Worm (Caenorhabditis elegans): ENCODE results near the gene K01G5.10.

Gene K01G5.10

DNA sequence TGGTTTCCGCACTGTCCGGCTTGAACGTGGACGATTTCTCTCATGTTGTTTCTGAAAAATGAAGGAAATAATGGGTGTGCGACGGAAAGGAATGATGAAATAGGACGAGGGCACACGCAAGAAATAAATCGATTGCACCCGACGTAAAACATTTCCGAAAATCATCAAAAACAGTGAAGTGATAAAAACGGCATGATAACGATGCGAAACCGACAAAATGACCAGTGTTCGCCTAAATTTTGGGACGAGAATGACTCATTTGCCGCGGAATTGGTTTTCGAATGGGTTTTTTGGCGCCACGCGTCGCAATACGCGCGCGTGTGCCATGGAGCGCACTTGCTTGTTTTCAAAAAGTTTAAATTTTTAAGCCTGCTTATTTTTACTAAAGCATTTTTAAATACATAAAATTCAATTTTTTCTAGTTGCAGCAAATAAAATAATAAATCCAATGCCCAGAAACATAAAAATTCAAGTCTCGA is 15.9 kb downstream of the K01G5.10 start, which contains the start of the genes tbb-1 and rib-2 (continued):
- TF ChIP-seq mdl-1 (tag; optimal IDR thresholded peaks at IDR 0.05) (peak in 1 of 2 experiments; percentile 65), lin-13 (GFP tag; optimal IDR thresholded peaks at IDR 0.05) (peak; percentile 52), ama-1 (optimal IDR thresholded peaks at IDR 0.05) (no peak), mef-2 (tag; optimal IDR thresholded peaks at IDR 0.05) (no peak), irx-1 (tag; optimal IDR thresholded peaks at IDR 0.05) (no peak), lin-14 (GFP tag; optimal IDR thresholded peaks at IDR 0.05) (peak; percentile 85), nhr-90 (tag; optimal IDR thresholded peaks at IDR 0.05; ENCODE audit: poor library complexity) (peak; percentile 34), nhr-84 (tag; optimal IDR thresholded peaks at IDR 0.05) (no peak), aha-1 (tag; optimal IDR thresholded peaks at IDR 0.05) (no peak), efl-3 (GFP tag; optimal IDR thresholded peaks at IDR 0.05) (no peak), unc-86 (tag; optimal IDR thresholded peaks at IDR 0.05) (peak; percentile 32), lsy-2 (tag; optimal IDR thresholded peaks at IDR 0.05) (peak; percentile 55 to 84), fkh-4 (tag; optimal IDR thresholded peaks at IDR 0.05; ENCODE audit: borderline replicate concordance) (no peak), rnt-1 (tag; optimal IDR thresholded peaks at IDR 0.05) (peak; percentile 54), mab-9 (GFP tag; IDR thresholded peaks at IDR 0.05) (no peak), lin-15B (tag; optimal IDR thresholded peaks at IDR 0.05) (peak; percentile 90), nhr-19 (GFP tag; conservative IDR thresholded peaks at IDR 0.05) (no peak), swsn-7 (tag; optimal IDR thresholded peaks at IDR 0.05) (peak; percentile 21), blmp-1 (tag; optimal IDR thresholded peaks at IDR 0.05) (peak; percentile 61), dpl-1 (GFP tag; optimal IDR thresholded peaks at IDR 0.05) (peak; percentile 85 to 91 (median 86)), ceh-63 (GFP tag; optimal IDR thresholded peaks at IDR 0.05) (no peak), egl-27 (tag; optimal IDR thresholded peaks at IDR 0.05) (no peak), sox-4 (tag; optimal IDR thresholded peaks at IDR 0.05) (no peak), fkh-8 (tag; optimal IDR thresholded peaks at IDR 0.05) (peak; percentile 49), sptf-1 (tag; optimal IDR thresholded peaks at IDR 0.05) (no peak), ets-5 (GFP tag; IDR thresholded peaks at IDR 0.05) (no peak), ceh-8 (GFP tag; optimal IDR thresholded peaks at IDR 0.05) (no peak), pax-3 (tag; optimal IDR thresholded peaks at IDR 0.05) (no peak), aly-2 (tag; optimal IDR thresholded peaks at IDR 0.05) (no peak), elt-3 (tag; optimal IDR thresholded peaks at IDR 0.05) (peak in 2 of 6 experiments; percentile 44 to 62), sup-37 (GFP tag; optimal IDR thresholded peaks at IDR 0.05) (no peak), zag-1 (tag; optimal IDR thresholded peaks at IDR 0.05) (no peak), vab-15 (tag; optimal IDR thresholded peaks at IDR 0.05) (no peak), Y116A8C.19 (tag; optimal IDR thresholded peaks at IDR 0.05; ENCODE audit: borderline replicate concordance) (no peak), fkh-10 (GFP tag; optimal IDR thresholded peaks at IDR 0.05) (peak; percentile 7), unc-30 (tag; optimal IDR thresholded peaks at IDR 0.05) (no peak), pqm-1 (tag; optimal IDR thresholded peaks at IDR 0.05) (peak; percentile 22), alr-1 (tag; optimal IDR thresholded peaks at IDR 0.05; ENCODE audit: borderline replicate concordance) (no peak)

DNA sequence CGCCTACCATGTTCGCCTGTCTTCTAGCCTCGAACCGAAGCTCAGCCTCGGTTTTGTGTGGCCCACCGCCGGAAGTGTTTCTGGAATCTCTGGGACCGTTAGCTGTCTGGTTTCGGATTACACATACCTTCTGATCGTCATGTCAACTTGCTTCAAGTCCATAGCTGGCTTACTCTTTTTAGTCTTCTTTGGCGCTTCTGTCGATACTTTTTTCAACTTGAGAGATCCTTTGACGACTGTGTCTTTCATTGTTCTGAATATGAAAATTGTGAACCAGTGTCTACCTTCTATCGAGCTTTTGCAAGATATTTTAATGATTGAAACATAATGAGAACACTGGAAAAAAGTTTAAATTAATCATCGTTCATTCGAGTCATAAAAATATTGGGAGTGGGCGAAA is 17.8 kb downstream of the K01G5.10 start, which contains the start of gene K01G5.8:
Gene K01G5.8 (minus strand): TSS at position 255 of the 400 bp plus-strand sequence.
- no peak for TF ChIP-seq ama-1 (optimal IDR thresholded peaks at IDR 0.05)
- no peak for TF ChIP-seq lin-15B (tag; optimal IDR thresholded peaks at IDR 0.05)
- TF ChIP-seq skn-1 (tag; optimal IDR thresholded peaks at IDR 0.05), result no peak
- no peak for TF ChIP-seq lin-13 (GFP tag; optimal IDR thresholded peaks at IDR 0.05)
- TF ChIP-seq ceh-63 (GFP tag; optimal IDR thresholded peaks at IDR 0.05), result no peak
- TF ChIP-seq efl-1 (optimal IDR thresholded peaks at IDR 0.05), result no peak
- TF ChIP-seq efl-1 (GFP tag; optimal IDR thresholded peaks at IDR 0.05 in 1 of 2), result peak in 1 of 2 experiments; percentile 72

DNA sequence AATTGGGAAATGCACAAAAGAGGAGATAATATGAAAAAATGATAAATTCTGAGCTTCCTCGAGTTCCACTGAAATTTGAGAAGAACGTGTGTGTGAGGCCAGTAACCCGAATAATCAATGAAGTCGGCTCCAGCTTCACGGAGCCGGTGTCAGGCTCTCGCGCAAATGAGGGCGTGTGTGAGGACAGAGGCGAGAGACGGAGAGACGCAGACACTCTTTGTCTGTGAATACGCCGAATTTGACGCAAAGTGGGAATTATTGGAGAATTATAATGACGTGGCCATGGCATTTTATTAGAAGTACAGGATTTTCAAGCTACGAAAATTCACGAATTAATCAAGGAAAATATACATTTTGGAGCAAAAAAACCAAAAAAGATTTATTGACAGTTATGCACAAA is 18.4 kb downstream of the K01G5.10 start:
- no peak for TF ChIP-seq unc-30 (tag; optimal IDR thresholded peaks at IDR 0.05)
- peak; percentile 17 for TF ChIP-seq nhr-90 (tag; optimal IDR thresholded peaks at IDR 0.05; ENCODE audit: poor library complexity)
- peak; percentile 71 for TF ChIP-seq snu-23 (GFP tag; optimal IDR thresholded peaks at IDR 0.05)
- peak; percentile 71 for TF ChIP-seq nhr-47 (tag; optimal IDR thresholded peaks at IDR 0.05)
- no peak for TF ChIP-seq sox-4 (tag; optimal IDR thresholded peaks at IDR 0.05)
- TF ChIP-seq efl-1 (optimal IDR thresholded peaks at IDR 0.05), result peak; percentile 67 to 72
- TF ChIP-seq efl-1 (GFP tag; optimal IDR thresholded peaks at IDR 0.05 in 1 of 2), result peak in 1 of 2 experiments; percentile 58
- TF ChIP-seq lir-3 (tag; optimal IDR thresholded peaks at IDR 0.05; ENCODE audit: poor library complexity), result no peak
- TF ChIP-seq unc-62 (GFP tag; optimal IDR thresholded peaks at IDR 0.05), result no peak
- peak; percentile 47 for TF ChIP-seq nhr-20 (tag; optimal IDR thresholded peaks at IDR 0.05)
- peak in 2 of 3 experiments; percentile 35 to 66 for TF ChIP-seq dpl-1 (GFP tag; optimal IDR thresholded peaks at IDR 0.05)
- peak; percentile 57 for TF ChIP-seq tbx-2 (tag; optimal IDR thresholded peaks at IDR 0.05)
- peak; percentile 65 for TF ChIP-seq nhr-71 (tag; optimal IDR thresholded peaks at IDR 0.05)
- peak in 1 of 2 experiments; percentile 24 for TF ChIP-seq mdl-1 (tag; optimal IDR thresholded peaks at IDR 0.05)
- TF ChIP-seq ceh-63 (GFP tag; optimal IDR thresholded peaks at IDR 0.05), result no peak
- TF ChIP-seq lin-35 (GFP tag; optimal IDR thresholded peaks at IDR 0.05), result peak; percentile 64 to 68
- TF ChIP-seq pax-3 (tag; optimal IDR thresholded peaks at IDR 0.05), result peak; percentile 5
- no peak for TF ChIP-seq lin-13 (GFP tag; optimal IDR thresholded peaks at IDR 0.05)
